Worm (Caenorhabditis elegans) whole organism, mixed stage, embryonic: ENCODE measurements around the gene irld-8.

Source experiments
- lin-32 ChIP-seq: fragments of 200-800 bp; sonication (Bioruptor generic); optimal IDR thresholded peaks from 2 replicates; lab custom pipeline; 2018; ENCODE audit warnings: mild to moderate bottlenecking, missing genetic modification characterization, missing compliant biosample characterization
- nhr-28 ChIP-seq: fragments of 150-350 bp; optimal IDR thresholded peaks from 2 replicates; lab custom pipeline; 2014; ENCODE audit warnings: missing biosample characterization, missing genetic modification characterization
- unc-39 ChIP-seq: fragments of 150-350 bp; optimal IDR thresholded peaks from 2 replicates; lab custom pipeline; 2014; ENCODE audit warnings: missing biosample characterization, missing genetic modification characterization
- ztf-11 ChIP-seq: fragments of 150-350 bp; optimal IDR thresholded peaks from 2 replicates; lab custom pipeline; 2014; ENCODE audit warnings: missing biosample characterization, missing genetic modification characterization

ce11 chrIV:8114535-8114934, 1.0 kb upstream of the irld-8 start:
- TF ChIP-seq lin-32 (GFP tag; lab: Kevin White, UChicago) (no peak), nhr-28 (tag; lab: Kevin White, UChicago) (no peak), ztf-11 (tag; lab: Kevin White, UChicago) (no peak), unc-39 (tag; lab: Kevin White, UChicago) (no peak)
